Worm (Caenorhabditis elegans): ENCODE measurements around the gene ada-2.

The ada-2 gene

DNA sequence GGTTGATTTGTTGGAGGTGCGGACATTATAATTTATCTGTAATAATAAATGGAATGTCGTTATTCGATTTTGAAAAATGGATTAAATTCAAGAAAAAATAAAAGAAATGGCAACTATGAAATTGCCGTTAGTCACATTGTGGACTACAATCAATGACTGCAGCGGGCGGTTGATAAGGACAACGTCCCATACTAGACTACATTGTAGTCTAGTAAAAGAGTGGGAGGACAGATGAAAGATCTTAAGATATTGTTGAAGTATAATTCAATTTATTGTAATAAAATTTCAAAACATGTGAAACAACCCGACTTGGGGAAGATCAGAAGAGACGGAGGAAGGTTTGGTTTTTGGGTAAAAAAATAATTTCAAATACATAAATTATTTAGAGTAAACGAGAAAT lies at the start of gene ada-2, which contains the start of gene prx-13:
TSS of gene ada-2 (plus strand) at position 282 of the 400 bp plus-strand sequence.
TSS of gene prx-13 (minus strand) at position 38 of the 400 bp plus-strand sequence.
- TF ChIP-seq dao-5 (tag; optimal IDR thresholded peaks at IDR 0.05) (no peak), him-1 (tag; optimal IDR thresholded peaks at IDR 0.05) (no peak), W03F9.2 (tag; optimal IDR thresholded peaks at IDR 0.05) (no peak)

ce11 chrII:7203110-7203509 lies 48.9 kb upstream of the ada-2 start, which contains the start of gene srd-56:
Gene srd-56 (minus strand): TSS chrII:7203210.
- TF ChIP-seq W03F9.2 (tag; optimal IDR thresholded peaks at IDR 0.05) (no peak), him-1 (tag; optimal IDR thresholded peaks at IDR 0.05) (no peak), dao-5 (tag; optimal IDR thresholded peaks at IDR 0.05) (no peak)

- no peak for TF ChIP-seq dao-5 (tag; optimal IDR thresholded peaks at IDR 0.05)
- no peak for TF ChIP-seq him-1 (tag; optimal IDR thresholded peaks at IDR 0.05)
- no peak for TF ChIP-seq W03F9.2 (tag; optimal IDR thresholded peaks at IDR 0.05)
These were observed 47.1 kb upstream of the ada-2 start, which contains the start of gene srd-58 for ce11 chrII:7204951-7205350. Gene srd-58 (minus strand): TSS chrII:7205051.

- TF ChIP-seq him-1 (tag; optimal IDR thresholded peaks at IDR 0.05) (no peak), dao-5 (tag; optimal IDR thresholded peaks at IDR 0.05) (no peak), W03F9.2 (tag; optimal IDR thresholded peaks at IDR 0.05) (no peak)
These were observed 46.7 kb upstream of the ada-2 start, which contains the start of gene srd-59 for ce11 chrII:7205388-7205787. Gene srd-59 (plus strand): TSS chrII:7205688.

DNA sequence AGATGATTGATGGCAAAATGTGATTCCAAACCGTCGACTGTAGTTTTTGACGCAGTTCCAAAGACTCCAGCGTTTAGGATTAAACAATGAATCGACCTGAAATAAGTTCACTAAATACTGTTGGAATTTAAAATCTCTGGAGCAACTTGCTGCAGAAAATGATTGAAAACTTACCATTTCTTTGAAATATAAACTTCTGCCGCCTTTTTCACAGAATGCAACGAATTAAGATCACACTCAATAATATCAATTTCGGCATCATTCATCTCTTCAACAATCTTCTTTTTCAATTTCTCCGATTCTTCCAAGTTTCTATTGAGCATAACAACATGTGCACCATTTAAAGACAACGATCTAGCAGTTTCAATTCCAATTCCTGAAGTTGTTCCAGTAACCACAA lies 44.4 kb upstream of the ada-2 start:
- no peak for TF ChIP-seq W03F9.2 (tag; optimal IDR thresholded peaks at IDR 0.05)

DNA sequence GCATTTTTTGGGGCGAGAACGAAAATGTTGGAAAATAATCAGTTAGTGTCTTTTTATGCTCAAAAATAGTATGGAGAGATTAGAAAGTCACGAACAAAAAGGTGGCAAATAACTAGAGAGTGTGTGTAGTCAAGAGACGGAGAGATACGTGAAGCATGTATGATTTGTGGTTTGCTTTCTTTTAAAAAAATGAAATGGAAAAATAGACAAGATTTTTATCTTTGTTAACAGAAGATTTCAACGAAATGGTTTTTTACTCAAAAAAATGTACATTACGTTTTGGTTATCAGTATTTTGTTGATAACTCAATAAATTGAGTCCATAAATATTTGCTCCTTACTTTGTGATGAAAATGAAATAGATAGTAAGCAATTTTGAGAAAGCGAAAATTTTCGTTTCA lies 43.9 kb upstream of the ada-2 start, which contains the start of gene dhs-7:
TSS of gene dhs-7 (minus strand) at position 277 of the 400 bp plus-strand sequence.
- no peak for TF ChIP-seq W03F9.2 (tag; optimal IDR thresholded peaks at IDR 0.05)
- no peak for TF ChIP-seq dao-5 (tag; optimal IDR thresholded peaks at IDR 0.05)
- no peak for TF ChIP-seq him-1 (tag; optimal IDR thresholded peaks at IDR 0.05)

- TF ChIP-seq him-1 (tag; optimal IDR thresholded peaks at IDR 0.05): no peak
These were observed 41.9 kb upstream of the ada-2 start, which contains the start of gene E04F6.15 for ce11 chrII:7210187-7210586. Gene E04F6.15 (minus strand): TSS chrII:7210287.

ce11 chrII:7211280-7211679 lies 40.8 kb upstream of the ada-2 start, which contains the start of gene E04F6.8:
Gene E04F6.8 (minus strand): TSS chrII:7211380.
- TF ChIP-seq W03F9.2 (tag; optimal IDR thresholded peaks at IDR 0.05) (no peak), him-1 (tag; optimal IDR thresholded peaks at IDR 0.05) (no peak), dao-5 (tag; optimal IDR thresholded peaks at IDR 0.05) (no peak)

DNA sequence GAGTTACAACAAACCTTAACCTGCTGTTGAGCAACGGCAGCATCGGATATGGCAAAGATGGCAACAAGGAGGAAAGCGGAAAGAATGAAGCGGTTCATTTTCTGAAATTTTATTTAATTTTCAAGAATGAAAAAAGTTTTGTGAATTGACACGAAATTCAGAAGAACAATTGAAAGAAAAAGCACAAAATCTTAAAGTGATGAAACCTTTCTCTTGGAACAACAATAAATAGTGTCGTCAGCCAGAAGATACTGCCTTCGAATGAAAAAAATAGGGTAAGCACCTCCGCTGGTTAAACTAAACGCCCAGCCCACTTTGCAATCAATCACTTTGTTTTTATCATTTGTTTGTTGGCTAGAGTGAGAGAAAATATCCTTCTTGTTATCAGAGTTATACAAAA lies 40.0 kb upstream of the ada-2 start, which contains the start of gene E04F6.9:
TSS of gene E04F6.9 (minus strand) at position 101 of the 400 bp plus-strand sequence.
- no peak for TF ChIP-seq him-1 (tag; optimal IDR thresholded peaks at IDR 0.05)
- TF ChIP-seq dao-5 (tag; optimal IDR thresholded peaks at IDR 0.05): no peak
- no peak for TF ChIP-seq W03F9.2 (tag; optimal IDR thresholded peaks at IDR 0.05)

DNA sequence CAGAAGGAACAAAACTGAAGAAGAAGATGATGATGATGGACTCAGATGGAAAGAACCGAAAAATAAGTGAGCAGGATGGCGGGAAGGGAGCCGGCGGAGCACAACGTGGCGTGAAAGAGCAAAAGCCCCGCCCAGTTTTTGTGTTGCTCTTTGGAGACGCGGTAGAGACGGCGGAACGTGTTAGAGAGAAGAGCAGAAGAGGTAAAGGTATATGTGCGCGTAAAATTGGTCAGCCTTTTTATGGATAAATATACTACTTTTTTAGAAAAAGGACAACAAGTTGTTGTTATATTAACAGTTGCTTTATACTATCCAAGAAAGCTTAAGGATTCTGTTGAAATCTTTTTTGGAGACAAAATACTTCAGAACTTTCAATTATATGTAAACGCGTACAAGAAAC lies 35.0 kb upstream of the ada-2 start, which contains the start of gene E04F6.10:
TSS of gene E04F6.10 (minus strand) at position 101 of the 400 bp plus-strand sequence.
- TF ChIP-seq dao-5 (tag; optimal IDR thresholded peaks at IDR 0.05) (no peak), him-1 (tag; optimal IDR thresholded peaks at IDR 0.05) (no peak), W03F9.2 (tag; optimal IDR thresholded peaks at IDR 0.05) (no peak)

DNA sequence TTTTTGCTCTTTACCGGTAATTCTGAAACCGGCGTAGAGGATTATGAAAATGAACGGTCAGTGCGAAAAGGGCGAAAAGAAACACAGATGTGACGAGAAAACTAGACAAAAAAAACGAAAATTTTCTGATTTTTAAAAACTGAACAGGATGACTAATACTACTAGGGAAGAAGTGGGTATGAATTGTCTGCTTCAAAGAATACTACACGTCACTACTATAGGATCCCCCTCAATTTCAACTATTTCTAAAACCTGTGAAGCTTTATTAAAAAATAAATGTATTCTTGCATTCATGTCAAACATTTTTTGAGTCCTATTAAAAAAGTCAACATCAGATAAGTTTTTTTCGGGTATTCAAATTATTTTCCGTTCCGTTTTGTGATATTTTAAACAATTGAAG lies 28.0 kb upstream of the ada-2 start:
- TF ChIP-seq dao-5 (tag; optimal IDR thresholded peaks at IDR 0.05) (no peak), him-1 (tag; optimal IDR thresholded peaks at IDR 0.05) (no peak), W03F9.2 (tag; optimal IDR thresholded peaks at IDR 0.05) (no peak)

- TF ChIP-seq dao-5 (tag; optimal IDR thresholded peaks at IDR 0.05): no peak
- TF ChIP-seq W03F9.2 (tag; optimal IDR thresholded peaks at IDR 0.05): no peak
These were observed 26.1 kb upstream of the ada-2 start, which contains the start of gene clh-3 for ce11 chrII:7225864-7226522. Gene clh-3 (minus strand): TSS chrII:7225914.

DNA sequence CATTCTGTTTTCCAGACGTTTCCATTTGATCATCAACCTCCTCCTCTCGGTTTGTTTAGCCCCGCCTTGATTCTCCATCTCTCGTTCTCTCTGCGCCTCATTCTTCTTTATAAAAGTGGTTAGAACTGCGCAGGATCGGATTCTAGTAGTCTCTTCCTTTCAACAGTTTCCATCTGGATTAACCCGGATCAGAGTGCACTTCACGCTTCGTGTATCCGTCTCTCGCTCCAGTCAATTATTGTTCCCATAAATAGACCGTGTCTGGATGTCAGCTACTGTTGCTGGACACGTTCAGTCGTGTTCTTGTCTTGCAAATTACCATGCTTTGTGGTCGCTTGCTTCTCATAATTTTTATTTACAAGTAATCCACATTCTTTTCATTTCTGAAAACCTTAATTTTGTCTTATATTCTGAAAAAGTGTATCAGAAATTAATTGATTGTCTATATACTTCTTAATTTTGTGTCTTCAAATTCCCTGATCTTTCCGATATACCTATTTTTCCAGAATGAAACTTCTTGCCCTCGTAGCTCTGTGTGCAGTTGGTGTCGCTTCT lies 23.3 kb upstream of the ada-2 start, which contains the start of gene F32A5.4:
TSS of gene F32A5.4 (plus strand) at position 505 of the 555 bp plus-strand sequence.
- TF ChIP-seq W03F9.2 (tag; optimal IDR thresholded peaks at IDR 0.05) (no peak), dao-5 (tag; optimal IDR thresholded peaks at IDR 0.05) (no peak), him-1 (tag; optimal IDR thresholded peaks at IDR 0.05) (no peak)

ce11 chrII:7230684-7231083 lies 21.4 kb upstream of the ada-2 start:
- no peak for TF ChIP-seq W03F9.2 (tag; optimal IDR thresholded peaks at IDR 0.05)
- no peak for TF ChIP-seq him-1 (tag; optimal IDR thresholded peaks at IDR 0.05)
- no peak for TF ChIP-seq dao-5 (tag; optimal IDR thresholded peaks at IDR 0.05)
